Fruit fly (Drosophila melanogaster) whole organism, wandering third instar larva: Measurements from ENCODE around the gene grnd.

ENCODE experiments used
- Abd-B ChIP-seq: fragments of >200 bp; optimal IDR thresholded peaks from 2 replicates; lab custom pipeline; 2017; ENCODE audit warnings: missing biosample characterization, missing genetic modification characterization
- CG32264 ChIP-seq: fragments of 200-800 bp; sonication (Bioruptor generic); optimal IDR thresholded peaks from 2 replicates; lab custom pipeline; 2016; ENCODE audit warnings: missing biosample characterization, missing genetic modification characterization
- GATAd ChIP-seq: sonication (Bioruptor generic); optimal IDR thresholded peaks from 2 replicates; lab custom pipeline; 2016; ENCODE audit warnings: missing biosample characterization, missing genetic modification characterization
- HLH106 ChIP-seq: fragments of 200-800 bp; optimal IDR thresholded peaks from 3 replicates; lab custom pipeline; 2019; ENCODE audit warnings: missing biosample characterization, mild to moderate bottlenecking, missing genetic modification characterization, moderate library complexity
- Hr83 ChIP-seq: fragments of 200-300 bp; sonication (Bioruptor generic); optimal IDR thresholded peaks from 2 replicates; lab custom pipeline; 2016; ENCODE audit warnings: missing biosample characterization, mild to moderate bottlenecking, missing genetic modification characterization, moderate library complexity; ENCODE audit not compliant: poor library complexity, severe bottlenecking
- dmrt93B ChIP-seq: fragments of 200-800 bp; sonication (Bioruptor generic); optimal IDR thresholded peaks from 2 replicates; lab custom pipeline; 2018; ENCODE audit warnings: missing biosample characterization, mild to moderate bottlenecking, missing genetic modification characterization
- ey ChIP-seq: fragments of 200-800 bp; sonication (Bioruptor generic); optimal IDR thresholded peaks from 2 replicates; lab custom pipeline; 2016; ENCODE audit warnings: missing biosample characterization, missing genetic modification characterization
- foxo ChIP-seq, 2 experiments: fragments of 200-800 bp; sonication (Bioruptor generic); optimal IDR thresholded peaks; 2 replicates in 1 of 2; 3 replicates in 1 of 2; lab custom pipeline; 2016 to 2017; ENCODE audit warnings: missing biosample characterization in 2 of 2, missing genetic modification characterization in 2 of 2
- fru ChIP-seq: fragments of 200-800 bp; sonication (Bioruptor generic); optimal IDR thresholded peaks from 3 replicates; lab custom pipeline; 2016; ENCODE audit warnings: missing biosample characterization, mild to moderate bottlenecking, missing genetic modification characterization
- h ChIP-seq: fragments of 200-800 bp; sonication (Bioruptor generic); optimal IDR thresholded peaks from 3 replicates; lab custom pipeline; 2016; ENCODE audit warnings: missing biosample characterization, mild to moderate bottlenecking, missing genetic modification characterization
- psq ChIP-seq: fragments of 200-800 bp; sonication (Bioruptor generic); optimal IDR thresholded peaks from 3 replicates; lab custom pipeline; 2017; ENCODE audit warnings: missing biosample characterization, mild to moderate bottlenecking, missing genetic modification characterization, moderate library complexity
- usp ChIP-seq: fragments of >200 bp; optimal IDR thresholded peaks from 2 replicates; lab custom pipeline; 2017; ENCODE audit warnings: missing biosample characterization, missing genetic modification characterization

dm6 chr2L:18464116-18464530 is 21.1 kb upstream of the grnd start:
- TF ChIP-seq fru, result no peak
- TF ChIP-seq Abd-B (GFP tag; lab: Kevin White, UChicago), result no peak
- no peak for TF ChIP-seq CG32264 (GFP tag; lab: Kevin White, UChicago)
- no peak for TF ChIP-seq usp (GFP tag; lab: Kevin White, UChicago)
- peak in 1 of 2 experiments; percentile 13 for TF ChIP-seq foxo (GFP tag; optimal IDR thresholded peaks at IDR 0.05; lab: Kevin White, UChicago)
- TF ChIP-seq GATAd (GFP tag; lab: Kevin White, UChicago), result no peak
- TF ChIP-seq HLH106 (tag; lab: Kevin White, UChicago), result no peak
- no peak for TF ChIP-seq h
- TF ChIP-seq Hr83 (GFP tag; lab: Kevin White, UChicago), result no peak
- TF ChIP-seq ey, result peak; percentile 18
- TF ChIP-seq dmrt93B (GFP tag; lab: Kevin White, UChicago), result no peak
- TF ChIP-seq psq, result peak; percentile 92
